Worm (Caenorhabditis elegans): ENCODE results near the gene ccdc-149.

The ccdc-149 gene

ce11 chrX:11480990-11481824, 30.0 kb downstream of the ccdc-149 start:
- no peak for TF ChIP-seq Y22D7AL.16 (tag; optimal IDR thresholded peaks at IDR 0.05)
- no peak for TF ChIP-seq ref-2 (tag; optimal IDR thresholded peaks at IDR 0.05)
- TF ChIP-seq unc-42 (tag; optimal IDR thresholded peaks at IDR 0.05) = no peak
- no peak for TF ChIP-seq ztf-16 (tag; optimal IDR thresholded peaks at IDR 0.05)
- no peak for TF ChIP-seq ceh-19 (GFP tag; optimal IDR thresholded peaks at IDR 0.05)
- no peak for TF ChIP-seq rnt-1 (tag; optimal IDR thresholded peaks at IDR 0.05)
- no peak for TF ChIP-seq hlh-13 (GFP tag; optimal IDR thresholded peaks at IDR 0.05)
- no peak for TF ChIP-seq unc-55 (GFP tag; optimal IDR thresholded peaks at IDR 0.05)
- TF ChIP-seq unc-86 (tag; optimal IDR thresholded peaks at IDR 0.05) = no peak
- TF ChIP-seq ceh-45 (GFP tag; IDR thresholded peaks at IDR 0.05) = no peak
- no peak for TF ChIP-seq C08G9.2 (tag; optimal IDR thresholded peaks at IDR 0.05)

ce11 chrX:11480032-11480431, 31.2 kb downstream of the ccdc-149 start:
- TF ChIP-seq ceh-18 (tag; optimal IDR thresholded peaks at IDR 0.05) = no peak
- TF ChIP-seq sox-2 (GFP tag; IDR thresholded peaks at IDR 0.05) = no peak
- TF ChIP-seq unc-3 (GFP tag; conservative IDR thresholded peaks at IDR 0.05) = no peak
- TF ChIP-seq unc-3 (tag; optimal IDR thresholded peaks at IDR 0.05) = no peak
- TF ChIP-seq ceh-48 (tag; optimal IDR thresholded peaks at IDR 0.05) = no peak
- no peak for TF ChIP-seq F13H6.1 (tag; optimal IDR thresholded peaks at IDR 0.05)
- no peak for TF ChIP-seq ceh-30 (tag; optimal IDR thresholded peaks at IDR 0.05)
- TF ChIP-seq nhr-232 (tag; optimal IDR thresholded peaks at IDR 0.05) = no peak
- no peak for TF ChIP-seq pha-4 (tag; optimal IDR thresholded peaks at IDR 0.05)
- TF ChIP-seq unc-42 (tag; optimal IDR thresholded peaks at IDR 0.05) = no peak
- no peak for TF ChIP-seq ceh-6 (GFP tag; optimal IDR thresholded peaks at IDR 0.05)
- TF ChIP-seq ceh-34 (tag; optimal IDR thresholded peaks at IDR 0.05) = no peak
- no peak for TF ChIP-seq ceh-45 (GFP tag; IDR thresholded peaks at IDR 0.05)
- TF ChIP-seq tbx-2 (tag; optimal IDR thresholded peaks at IDR 0.05) = no peak

- TF ChIP-seq ceh-24 (tag; optimal IDR thresholded peaks at IDR 0.05) (no peak), T23F11.4 (GFP tag; optimal IDR thresholded peaks at IDR 0.05) (no peak)
Observed at ce11 chrX:11479321-11479863, 31.9 kb downstream of the ccdc-149 start.

ce11 chrX:11478758-11479157, 32.5 kb downstream of the ccdc-149 start:
- TF ChIP-seq lin-11 (tag; optimal IDR thresholded peaks at IDR 0.05) (no peak), eyg-1 (tag; optimal IDR thresholded peaks at IDR 0.05) (no peak), syd-9 (tag; optimal IDR thresholded peaks at IDR 0.05) (no peak), pag-3 (tag; optimal IDR thresholded peaks at IDR 0.05; ENCODE audit: borderline replicate concordance) (no peak), ceh-34 (tag; optimal IDR thresholded peaks at IDR 0.05) (no peak), fax-1 (tag; optimal IDR thresholded peaks at IDR 0.05) (no peak), nfya-1 (tag; optimal IDR thresholded peaks at IDR 0.05) (no peak), hlh-15 (tag; optimal IDR thresholded peaks at IDR 0.05) (no peak), pax-1 (tag; optimal IDR thresholded peaks at IDR 0.05) (no peak), hlh-30 (tag; optimal IDR thresholded peaks at IDR 0.05; ENCODE audit: insufficient read depth) (no peak), ceh-6 (GFP tag; optimal IDR thresholded peaks at IDR 0.05) (no peak), unc-42 (tag; optimal IDR thresholded peaks at IDR 0.05) (no peak), ceh-24 (tag; optimal IDR thresholded peaks at IDR 0.05) (no peak), pqm-1 (tag; optimal IDR thresholded peaks at IDR 0.05) (no peak), fkh-6 (tag; optimal IDR thresholded peaks at IDR 0.05) (no peak), hlh-13 (GFP tag; optimal IDR thresholded peaks at IDR 0.05) (no peak)

Data from whole organism, late embryonic.